Worm (Caenorhabditis elegans): ENCODE measurements around the gene bre-5.

- TF ChIP-seq nhr-237 (tag; optimal IDR thresholded peaks at IDR 0.05) (no peak), egl-27 (tag; optimal IDR thresholded peaks at IDR 0.05) (no peak), ama-1 (optimal IDR thresholded peaks at IDR 0.05) (peak; percentile 37), unc-39 (tag; optimal IDR thresholded peaks at IDR 0.05) (no peak), lin-38 (GFP tag; IDR thresholded peaks at IDR 0.05) (peak; percentile 73)
Measured at ce11 chrIV:12032383-12032782, 18.6 kb downstream of the bre-5 start.

Measured in whole organism, L4 larva.